Worm (Caenorhabditis elegans) whole organism, early embryonic: ENCODE results near the gene trpp-9.

Experiments used
- F13C5.2 ChIP-seq: sonication (generic microtip); optimal IDR thresholded peaks from 2 replicates; lab custom pipeline; 2017; ENCODE audit warnings: mild to moderate bottlenecking, missing genetic modification characterization, inconsistent platforms, missing compliant biosample characterization
- aly-1 ChIP-seq: sonication (generic microtip); optimal IDR thresholded peaks from 2 replicates; lab custom pipeline; 2016; ENCODE audit warnings: missing genetic modification characterization, missing compliant biosample characterization
- ama-1 ChIP-seq: fragments of 150-350 bp; optimal IDR thresholded peaks from 2 replicates; lab custom pipeline; 2014
- ceh-36 ChIP-seq: sonication (generic microtip); optimal IDR thresholded peaks from 2 replicates; lab custom pipeline; 2016; ENCODE audit warnings: missing genetic modification characterization, inconsistent platforms, missing compliant biosample characterization
- flt-1 ChIP-seq: fragments of 200-800 bp; sonication (Bioruptor generic); IDR thresholded peaks from 2 replicates; pipeline ENCODE4 v1.3.6; 2022; ENCODE audit warnings: missing genetic modification characterization, missing compliant biosample characterization
- tbx-11 ChIP-seq: fragments of 200-800 bp; sonication (Bioruptor generic); IDR thresholded peaks from 2 replicates; pipeline ENCODE4 v1.3.6; 2022; ENCODE audit warnings: missing genetic modification characterization, missing compliant biosample characterization

DNA sequence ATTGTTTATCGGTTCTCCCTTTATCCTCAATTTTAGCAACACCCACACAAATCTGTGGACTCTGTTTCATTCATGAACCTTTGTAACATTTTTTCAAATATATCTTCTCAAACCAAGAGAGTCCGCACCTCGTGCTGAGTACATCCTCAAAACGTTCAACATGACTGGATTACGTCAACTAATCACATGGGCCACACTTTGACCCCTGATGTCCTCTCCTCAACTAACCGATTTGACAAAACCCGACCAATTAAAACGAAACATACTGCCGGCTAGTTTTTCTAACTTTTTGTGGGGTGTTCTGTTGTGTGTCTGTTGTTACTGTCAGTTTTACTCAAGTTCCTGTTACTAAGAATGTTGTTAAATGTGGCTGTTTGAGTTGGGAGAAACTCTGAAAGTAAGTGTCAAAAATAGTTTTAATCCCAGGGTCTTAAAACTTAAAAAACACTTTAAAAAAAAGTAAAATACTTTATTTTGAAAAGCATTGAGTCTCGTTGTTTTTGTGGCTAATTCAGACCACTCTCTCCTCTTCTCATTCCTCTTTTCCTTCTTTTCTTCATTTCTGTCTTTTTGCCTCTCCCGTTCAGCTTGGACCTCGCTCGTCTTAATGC is 8.1 kb upstream of the trpp-9 start:
- no peak for TF ChIP-seq ama-1 (lab: Kevin White, UChicago)
- TF ChIP-seq ceh-36 (tag; lab: Kevin White, UChicago): no peak
- TF ChIP-seq aly-1: no peak
- no peak for TF ChIP-seq F13C5.2
- TF ChIP-seq flt-1 (GFP tag; lab: Robert Waterston, UW): no peak
- no peak for TF ChIP-seq tbx-11
